Worm (Caenorhabditis elegans) whole organism, L3 larva: Measurements from ENCODE around the gene lit-1.

Experiments used
- R02D3.7 ChIP-seq: fragments of 150-350 bp; optimal IDR thresholded peaks from 2 replicates; lab custom pipeline; 2014; ENCODE audit warnings: missing biosample characterization, missing genetic modification characterization
- ama-1 ChIP-seq: fragments of 150-350 bp; optimal IDR thresholded peaks from 2 replicates; lab custom pipeline; 2018
- ceh-28 ChIP-seq: fragments of 150-350 bp; optimal IDR thresholded peaks from 2 replicates; lab custom pipeline; 2014; ENCODE audit warnings: missing biosample characterization, missing genetic modification reagents, missing genetic modification characterization
- egl-27 ChIP-seq: sonication (generic microtip); optimal IDR thresholded peaks from 4 replicates; lab custom pipeline; 2017; ENCODE audit warnings: missing biosample characterization, missing genetic modification reagents, missing genetic modification characterization
- elt-2 ChIP-seq: sonication (generic microtip); optimal IDR thresholded peaks from 2 replicates; lab custom pipeline; 2016; ENCODE audit warnings: missing genetic modification reagents, mild to moderate bottlenecking, missing genetic modification characterization, missing compliant biosample characterization
- elt-3 ChIP-seq, 3 experiments: fragments of 150-350 bp in 1 of 3; sonication (generic microtip) in 2 of 3; optimal IDR thresholded peaks; 2 replicates in 2 of 3; 4 replicates in 1 of 3; lab custom pipeline; 2014 to 2017; ENCODE audit warnings: missing biosample characterization in 3 of 3, missing genetic modification characterization in 3 of 3
- fkh-10 ChIP-seq: sonication (generic microtip); optimal IDR thresholded peaks from 2 replicates; lab custom pipeline; 2017; ENCODE audit warnings: missing biosample characterization, missing genetic modification reagents, missing genetic modification characterization
- fkh-2 ChIP-seq: fragments of 150-350 bp; optimal IDR thresholded peaks from 2 replicates; lab custom pipeline; 2014; ENCODE audit warnings: missing biosample characterization, missing genetic modification reagents, missing genetic modification characterization
- hmg-11 ChIP-seq: sonication (generic microtip); optimal IDR thresholded peaks from 2 replicates; lab custom pipeline; 2016; ENCODE audit warnings: missing genetic modification characterization, missing compliant biosample characterization
- jun-1 ChIP-seq: fragments of 150-350 bp; optimal IDR thresholded peaks from 2 replicates; lab custom pipeline; 2014; ENCODE audit warnings: missing biosample characterization, missing genetic modification reagents, missing genetic modification characterization
- lin-15B ChIP-seq: fragments of 150-350 bp; optimal IDR thresholded peaks from 2 replicates; lab custom pipeline; 2014; ENCODE audit warnings: missing biosample characterization, missing genetic modification characterization
- lin-39 ChIP-seq: fragments of 150-350 bp; optimal IDR thresholded peaks from 2 replicates; lab custom pipeline; 2018; ENCODE audit warnings: missing biosample characterization, missing genetic modification reagents, missing genetic modification characterization
- nfya-1 ChIP-seq: sonication (generic microtip); optimal IDR thresholded peaks from 2 replicates; lab custom pipeline; 2017; ENCODE audit warnings: missing genetic modification characterization, mild to moderate bottlenecking, missing compliant biosample characterization, antibody characterized with exemption, moderate library complexity; ENCODE audit not compliant: insufficient read depth
- nhr-11 ChIP-seq: fragments of 150-350 bp; optimal IDR thresholded peaks from 2 replicates; lab custom pipeline; 2014; ENCODE audit warnings: missing biosample characterization, missing genetic modification characterization
- nhr-23 ChIP-seq: fragments of 150-350 bp; optimal IDR thresholded peaks from 2 replicates; lab custom pipeline; 2014; ENCODE audit warnings: missing biosample characterization, missing genetic modification reagents, missing genetic modification characterization
- nhr-237 ChIP-seq: fragments of 150-350 bp; optimal IDR thresholded peaks from 2 replicates; lab custom pipeline; 2014; ENCODE audit warnings: missing biosample characterization, missing genetic modification characterization
- nhr-25 ChIP-seq: sonication (generic microtip); optimal IDR thresholded peaks from 2 replicates; lab custom pipeline; 2017; ENCODE audit warnings: missing biosample characterization, missing genetic modification characterization
- nhr-43 ChIP-seq: sonication (generic microtip); optimal IDR thresholded peaks from 2 replicates; lab custom pipeline; 2016; ENCODE audit warnings: mild to moderate bottlenecking, missing genetic modification characterization, missing compliant biosample characterization; ENCODE audit not compliant: poor library complexity, severe bottlenecking
- nhr-76 ChIP-seq: fragments of 150-350 bp; sonication (generic microtip); optimal IDR thresholded peaks from 5 replicates; lab custom pipeline; 2014; ENCODE audit warnings: missing biosample characterization, missing genetic modification characterization
- nhr-77 ChIP-seq: fragments of 150-350 bp; optimal IDR thresholded peaks from 2 replicates; lab custom pipeline; 2014; ENCODE audit warnings: missing biosample characterization, missing genetic modification characterization
- pha-4 ChIP-seq: fragments of 150-350 bp; optimal IDR thresholded peaks from 2 replicates; lab custom pipeline; 2014; ENCODE audit warnings: missing biosample characterization, missing genetic modification reagents, missing genetic modification characterization
- pqm-1 ChIP-seq: fragments of 150-350 bp; optimal IDR thresholded peaks from 2 replicates; lab custom pipeline; 2017; ENCODE audit warnings: missing biosample characterization, missing genetic modification characterization, inconsistent platforms
- sea-2 ChIP-seq: fragments of 150-350 bp; sonication (generic microtip); optimal IDR thresholded peaks from 4 replicates; lab custom pipeline; 2014; ENCODE audit warnings: missing biosample characterization, missing genetic modification reagents, missing genetic modification characterization
- skn-1 ChIP-seq: fragments of 150-350 bp; optimal IDR thresholded peaks from 2 replicates; lab custom pipeline; 2014; ENCODE audit warnings: missing biosample characterization, missing genetic modification characterization
- tbx-2 ChIP-seq: sonication (generic microtip); optimal IDR thresholded peaks from 2 replicates; lab custom pipeline; 2016; ENCODE audit warnings: mild to moderate bottlenecking, missing genetic modification characterization, missing compliant biosample characterization
- unc-62 ChIP-seq: fragments of 150-350 bp; sonication (generic microtip); optimal IDR thresholded peaks from 4 replicates; lab custom pipeline; 2014; ENCODE audit warnings: missing biosample characterization, missing genetic modification reagents, missing genetic modification characterization
- zag-1 ChIP-seq: fragments of 150-350 bp; optimal IDR thresholded peaks from 2 replicates; lab custom pipeline; 2014; ENCODE audit warnings: missing biosample characterization, missing genetic modification characterization
- ztf-11 ChIP-seq: fragments of 150-350 bp; optimal IDR thresholded peaks from 2 replicates; lab custom pipeline; 2014; ENCODE audit warnings: missing biosample characterization, missing genetic modification characterization
- ztf-4 ChIP-seq: fragments of 150-350 bp; optimal IDR thresholded peaks from 2 replicates; lab custom pipeline; 2014; ENCODE audit warnings: missing biosample characterization, missing genetic modification characterization

The lit-1 gene

DNA sequence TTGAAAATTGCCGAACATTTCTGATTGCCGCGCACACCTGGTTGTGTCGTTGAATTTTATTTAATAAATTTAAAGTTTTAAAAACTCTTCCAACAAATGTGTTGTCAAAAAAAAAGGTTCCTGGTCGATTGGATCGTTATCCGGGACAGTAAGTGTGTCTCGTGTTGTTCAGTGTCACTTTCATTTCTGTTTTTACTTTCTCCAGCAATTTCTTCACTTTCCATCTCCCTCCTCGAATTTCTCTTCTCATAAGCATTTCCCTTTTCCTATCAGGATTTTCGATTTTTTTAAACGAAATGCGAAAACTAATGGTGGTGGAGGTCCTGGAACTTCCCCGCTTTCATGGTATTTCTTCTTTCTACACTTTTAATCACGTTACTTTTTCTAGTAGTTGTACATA is 6.2 kb upstream of the lit-1 start:
- TF ChIP-seq nhr-77 (tag; lab: Kevin White, UChicago) (no peak), nhr-23 (peak; percentile 14)

DNA sequence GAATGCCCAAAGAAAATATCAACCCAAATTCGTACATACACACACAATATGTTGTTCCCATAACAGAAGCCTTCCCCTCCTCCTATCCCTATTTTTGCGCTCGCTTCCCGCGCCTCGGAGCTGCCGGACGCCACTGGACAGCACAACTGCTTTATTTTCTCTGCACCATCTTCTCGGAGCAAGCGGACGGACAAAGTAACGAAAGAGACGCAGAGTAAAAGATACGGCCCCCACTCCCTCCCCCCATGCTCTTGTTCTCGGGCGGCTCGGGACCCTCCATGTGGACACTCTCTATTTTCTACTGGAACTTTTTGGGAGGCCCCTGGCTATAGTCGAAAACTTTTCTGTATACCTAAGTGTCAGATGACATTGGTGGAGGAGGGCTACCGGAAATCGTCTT is 4.0 kb upstream of the lit-1 start:
- TF ChIP-seq lin-15B (tag; lab: Kevin White, UChicago), result peak; percentile 22
- peak; percentile 60 for TF ChIP-seq hmg-11 (tag; lab: Kevin White, UChicago)
- peak; percentile 0 for TF ChIP-seq fkh-10 (GFP tag; lab: Kevin White, UChicago)
- peak; percentile 51 for TF ChIP-seq lin-39 (tag; lab: Kevin White, UChicago)
- TF ChIP-seq egl-27, result no peak
- TF ChIP-seq tbx-2 (tag; lab: Kevin White, UChicago), result no peak
- TF ChIP-seq nfya-1 (tag; lab: Kevin White, UChicago), result peak; percentile 67
- no peak for TF ChIP-seq sea-2 (GFP tag; lab: Kevin White, UChicago)

DNA sequence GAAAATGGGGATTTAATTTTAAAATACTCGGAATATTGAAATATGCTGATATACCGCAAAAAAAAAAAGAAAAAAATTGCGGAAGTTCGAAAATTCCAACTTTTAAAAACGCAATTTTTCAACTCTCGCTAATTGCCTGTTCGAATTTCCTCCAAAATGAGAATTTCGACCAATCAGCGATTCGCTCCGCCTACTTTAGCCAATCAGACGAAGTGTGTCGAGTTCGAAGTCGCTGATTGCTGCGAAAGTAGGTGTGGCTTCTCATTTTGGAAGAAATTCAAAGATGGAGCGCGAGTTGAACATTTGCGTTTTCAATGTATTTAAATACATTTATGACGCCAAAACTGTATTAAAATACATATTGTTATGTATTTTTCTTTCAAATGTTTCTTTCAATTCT is 6.6 kb downstream of the lit-1 start:
- TF ChIP-seq lin-15B (tag; lab: Kevin White, UChicago), result no peak
- TF ChIP-seq nhr-11, result no peak
- TF ChIP-seq unc-62 (GFP tag; lab: Kevin White, UChicago), result no peak
- TF ChIP-seq ztf-11, result no peak
- no peak for TF ChIP-seq tbx-2 (tag; lab: Kevin White, UChicago)
- no peak for TF ChIP-seq elt-2
- peak; percentile 82 for TF ChIP-seq nfya-1 (tag; lab: Kevin White, UChicago)
- TF ChIP-seq R02D3.7 (tag; lab: Kevin White, UChicago), result no peak

DNA sequence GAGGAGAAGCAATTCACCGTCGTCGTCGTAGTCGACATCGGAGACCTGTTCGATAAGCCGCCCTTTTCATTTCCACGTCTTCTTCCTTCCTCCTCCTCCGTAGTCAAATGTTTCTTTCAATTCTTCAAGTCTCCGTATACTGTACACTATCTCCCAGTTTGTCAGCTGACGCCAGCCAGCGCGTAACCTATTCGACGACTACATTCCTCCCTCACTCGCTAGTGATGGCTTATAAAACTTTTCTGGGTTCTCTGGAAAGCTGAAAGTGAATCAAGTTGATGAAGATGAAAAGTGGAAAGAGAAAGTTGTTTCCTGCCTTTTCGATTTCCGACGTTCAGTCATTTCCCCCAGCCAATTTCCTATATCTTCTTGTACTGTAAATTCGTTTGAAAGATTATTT is 7.3 kb downstream of the lit-1 start:
- TF ChIP-seq nhr-43 (tag; lab: Kevin White, UChicago) (peak; percentile 26), nhr-23 (peak; percentile 65), lin-15B (tag; lab: Kevin White, UChicago) (no peak), ama-1 (lab: Kevin White, UChicago) (peak; percentile 68), nhr-25 (tag; lab: Kevin White, UChicago) (peak; percentile 60), nfya-1 (tag; lab: Kevin White, UChicago) (peak; percentile 20), pqm-1 (tag; lab: Kevin White, UChicago) (no peak), nhr-237 (tag; lab: Kevin White, UChicago) (no peak)

DNA sequence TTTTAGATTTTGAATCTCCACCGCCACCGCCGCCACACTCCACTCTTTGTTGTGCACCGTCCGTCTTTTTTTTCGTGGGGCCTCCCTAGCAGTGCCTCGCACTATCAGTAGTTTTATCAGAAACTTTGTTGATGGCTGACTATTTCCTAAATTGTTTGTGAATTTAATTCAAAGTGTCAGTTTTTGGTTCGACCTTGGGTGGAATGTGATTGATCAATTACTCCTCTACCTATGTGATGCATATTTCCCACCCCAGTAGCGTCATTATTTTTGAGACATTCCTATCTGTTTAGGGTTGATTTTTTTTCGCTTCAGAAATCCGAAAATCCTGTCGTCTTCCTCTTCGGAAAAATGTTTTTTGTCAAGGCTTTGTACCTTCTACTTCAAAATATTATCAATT is 8.9 kb downstream of the lit-1 start:
- TF ChIP-seq nhr-23 (peak; percentile 1), ztf-4 (tag; lab: Kevin White, UChicago) (no peak), nhr-25 (tag; lab: Kevin White, UChicago) (peak; percentile 6), ceh-28 (tag; lab: Kevin White, UChicago) (no peak)

DNA sequence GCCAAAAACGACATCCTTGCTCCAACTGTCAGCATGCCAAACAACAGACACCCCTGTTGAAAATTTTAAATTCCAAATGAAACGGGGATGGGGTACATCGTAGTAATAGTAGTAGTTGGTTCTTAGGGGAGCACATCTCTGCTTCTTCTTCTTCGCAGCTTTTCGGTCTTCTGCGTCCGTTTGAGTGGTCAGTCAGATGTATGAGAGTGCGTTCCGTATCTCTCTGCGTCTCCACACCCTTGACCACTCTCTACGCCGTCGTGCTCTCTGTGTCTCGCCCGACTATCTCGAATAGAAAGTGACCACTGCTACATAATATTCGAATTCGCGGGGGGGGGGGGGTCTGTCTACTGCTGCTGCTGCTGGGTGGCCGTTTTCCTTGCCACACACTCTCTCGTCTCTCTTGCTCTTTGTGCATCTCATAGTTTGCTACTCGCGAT is 11.1 kb downstream of the lit-1 start:
- TF ChIP-seq nhr-237 (tag; lab: Kevin White, UChicago) (no peak), pha-4 (tag; lab: Kevin White, UChicago) (peak; percentile 44), sea-2 (GFP tag; lab: Kevin White, UChicago) (no peak), nfya-1 (tag; lab: Kevin White, UChicago) (peak; percentile 84), lin-39 (tag; lab: Kevin White, UChicago) (peak; percentile 62), fkh-2 (tag; lab: Kevin White, UChicago) (no peak), elt-3 (tag; optimal IDR thresholded peaks at IDR 0.05; lab: Kevin White, UChicago) (no peak), skn-1 (tag; lab: Kevin White, UChicago) (peak; percentile 4), ceh-28 (tag; lab: Kevin White, UChicago) (peak; percentile 12), hmg-11 (tag; lab: Kevin White, UChicago) (peak; percentile 72), elt-2 (peak; percentile 5), zag-1 (tag; lab: Kevin White, UChicago) (no peak), lin-15B (tag; lab: Kevin White, UChicago) (peak; percentile 4), jun-1 (peak; percentile 27), ztf-11 (no peak), nhr-76 (tag; lab: Kevin White, UChicago) (no peak)
